Worm (Caenorhabditis elegans): ENCODE data around the gene F37C4.4.

F37C4.4 gene

DNA sequence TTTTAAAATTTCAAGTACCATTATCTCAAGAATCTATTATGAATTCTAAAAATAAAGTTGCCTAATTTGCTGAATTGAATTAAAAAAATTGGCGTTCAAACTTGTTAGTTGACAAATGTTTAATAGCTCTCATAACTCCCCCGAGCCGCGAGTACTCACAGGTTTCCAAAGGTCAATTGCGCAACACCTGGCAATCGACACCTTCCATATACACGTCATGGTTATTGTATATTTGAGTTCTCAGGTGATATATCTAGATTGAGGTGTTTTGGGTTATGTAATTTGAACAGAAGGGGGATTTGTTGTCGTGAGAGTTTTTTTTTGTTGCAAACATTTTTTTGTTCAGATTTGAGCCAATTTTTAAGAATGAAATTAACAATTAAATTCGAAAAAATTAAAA, 22.5 kb upstream of the F37C4.4 start:
- TF ChIP-seq nhr-237 (tag; optimal IDR thresholded peaks at IDR 0.05) (no peak), ztf-11 (tag; optimal IDR thresholded peaks at IDR 0.05) (no peak), unc-55 (GFP tag; optimal IDR thresholded peaks at IDR 0.05) (no peak), nhr-11 (tag; optimal IDR thresholded peaks at IDR 0.05) (no peak), dmd-4 (tag; optimal IDR thresholded peaks at IDR 0.05) (no peak)

DNA sequence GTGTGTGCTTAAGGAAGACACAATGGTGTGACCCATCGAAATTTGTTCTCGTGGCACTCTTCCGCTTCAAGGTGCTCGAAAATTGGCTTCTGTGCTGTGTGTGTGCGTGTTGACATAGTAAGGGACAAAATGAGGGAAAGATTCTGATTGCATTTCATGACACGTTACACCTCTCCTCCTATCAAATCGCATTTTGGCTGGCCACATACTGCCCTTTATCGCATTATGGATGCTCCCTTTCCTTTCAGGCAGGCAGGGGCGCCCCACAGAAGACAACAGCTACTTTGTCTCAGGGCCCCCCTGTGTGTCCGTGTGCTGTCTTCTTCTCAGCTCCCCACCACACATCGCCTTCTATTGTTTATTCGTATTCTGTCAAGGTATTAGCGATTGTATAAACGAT, 19.6 kb upstream of the F37C4.4 start:
- TF ChIP-seq unc-55 (GFP tag; optimal IDR thresholded peaks at IDR 0.05): no peak
- TF ChIP-seq sma-3 (GFP tag; optimal IDR thresholded peaks at IDR 0.05): no peak
- no peak for TF ChIP-seq nhr-10 (tag; optimal IDR thresholded peaks at IDR 0.05)
- TF ChIP-seq C34F6.9 (tag; optimal IDR thresholded peaks at IDR 0.05): no peak
- TF ChIP-seq crh-2 (tag; optimal IDR thresholded peaks at IDR 0.05): no peak
- no peak for TF ChIP-seq lin-39 (tag; optimal IDR thresholded peaks at IDR 0.05)
- TF ChIP-seq aly-2 (tag; optimal IDR thresholded peaks at IDR 0.05): no peak
- no peak for TF ChIP-seq ZK546.5 (tag; optimal IDR thresholded peaks at IDR 0.05)
- TF ChIP-seq ztf-11 (tag; optimal IDR thresholded peaks at IDR 0.05): no peak
- TF ChIP-seq nhr-23 (tag; optimal IDR thresholded peaks at IDR 0.05): no peak
- TF ChIP-seq lin-11 (tag; optimal IDR thresholded peaks at IDR 0.05): no peak
- no peak for TF ChIP-seq mdl-1 (tag; optimal IDR thresholded peaks at IDR 0.05)
- no peak for TF ChIP-seq alr-1 (tag; optimal IDR thresholded peaks at IDR 0.05)
- no peak for TF ChIP-seq blmp-1 (tag; optimal IDR thresholded peaks at IDR 0.05; ENCODE audit: insufficient read depth)
- no peak for TF ChIP-seq R02D3.7 (tag; optimal IDR thresholded peaks at IDR 0.05)

DNA sequence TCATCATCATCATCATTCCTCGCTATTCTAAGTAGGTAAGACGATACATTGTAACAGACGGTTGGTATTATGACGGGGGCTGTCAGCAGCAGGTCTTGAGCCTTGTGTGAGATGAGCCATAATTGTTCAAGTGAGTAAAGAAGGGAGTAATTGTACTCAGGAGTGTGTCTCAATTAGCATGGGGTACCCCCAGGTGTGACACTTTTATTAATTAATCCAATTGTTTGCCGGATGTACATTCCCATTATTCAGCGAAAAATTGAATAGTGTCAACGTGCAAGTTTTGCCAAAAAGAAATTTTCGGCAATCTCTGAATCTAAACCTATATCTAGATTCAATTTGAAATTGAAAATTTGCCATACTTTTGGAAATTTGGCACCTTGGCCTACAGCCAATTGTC, 18.1 kb upstream of the F37C4.4 start:
- TF ChIP-seq ceh-82 (tag; optimal IDR thresholded peaks at IDR 0.05) (no peak), mbf-1 (tag; optimal IDR thresholded peaks at IDR 0.05) (no peak), nhr-12 (tag; optimal IDR thresholded peaks at IDR 0.05) (no peak), sma-3 (GFP tag; optimal IDR thresholded peaks at IDR 0.05) (no peak), Y55F3AM.14 (GFP tag; optimal IDR thresholded peaks at IDR 0.05) (no peak), skn-1 (tag; optimal IDR thresholded peaks at IDR 0.05) (no peak), unc-55 (GFP tag; optimal IDR thresholded peaks at IDR 0.05) (no peak), dmd-4 (tag; optimal IDR thresholded peaks at IDR 0.05) (no peak), lsy-2 (tag; optimal IDR thresholded peaks at IDR 0.05) (no peak), unc-39 (tag; optimal IDR thresholded peaks at IDR 0.05) (no peak), gmeb-1 (tag; optimal IDR thresholded peaks at IDR 0.05) (no peak), zag-1 (tag; optimal IDR thresholded peaks at IDR 0.05) (no peak), nhr-6 (tag; optimal IDR thresholded peaks at IDR 0.05) (no peak), ztf-1 (GFP tag; conservative IDR thresholded peaks at IDR 0.05) (no peak), snpc-4 (tag; optimal IDR thresholded peaks at IDR 0.05) (no peak), nhr-11 (tag; optimal IDR thresholded peaks at IDR 0.05) (no peak), lin-13 (GFP tag; optimal IDR thresholded peaks at IDR 0.05) (no peak), lin-11 (tag; optimal IDR thresholded peaks at IDR 0.05) (no peak)

DNA sequence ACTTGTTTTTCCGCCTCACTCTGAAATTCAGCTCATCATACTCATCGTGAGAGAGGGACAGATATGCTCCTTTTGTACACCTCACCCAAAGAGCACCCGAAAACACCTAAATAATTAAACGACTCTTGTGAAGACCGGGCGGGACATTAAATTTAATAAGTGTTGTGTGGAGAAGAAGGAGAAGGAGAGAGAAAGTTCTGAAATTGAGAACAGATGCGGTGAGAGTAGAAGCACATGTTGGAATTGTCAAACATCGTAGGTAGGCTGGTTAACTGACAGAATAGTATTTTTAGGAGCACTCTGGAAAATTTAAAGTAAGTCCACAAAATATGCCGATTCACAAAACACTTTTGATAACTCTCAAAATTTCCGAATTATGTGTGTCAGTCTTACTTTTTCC, 13.6 kb upstream of the F37C4.4 start:
- TF ChIP-seq crh-2 (tag; optimal IDR thresholded peaks at IDR 0.05) (no peak), nhr-21 (tag; optimal IDR thresholded peaks at IDR 0.05) (no peak), ztf-4 (tag; optimal IDR thresholded peaks at IDR 0.05) (no peak), mdl-1 (tag; optimal IDR thresholded peaks at IDR 0.05) (no peak), ceh-82 (tag; optimal IDR thresholded peaks at IDR 0.05) (no peak), F13H6.1 (tag; optimal IDR thresholded peaks at IDR 0.05) (no peak), mbf-1 (tag; optimal IDR thresholded peaks at IDR 0.05) (no peak), mab-5 (tag; optimal IDR thresholded peaks at IDR 0.05) (no peak), nhr-237 (tag; optimal IDR thresholded peaks at IDR 0.05) (no peak), sem-4 (tag; optimal IDR thresholded peaks at IDR 0.05) (no peak), gmeb-1 (tag; optimal IDR thresholded peaks at IDR 0.05) (no peak), unc-39 (tag; optimal IDR thresholded peaks at IDR 0.05) (no peak), dmd-4 (tag; optimal IDR thresholded peaks at IDR 0.05) (no peak), nhr-12 (tag; optimal IDR thresholded peaks at IDR 0.05) (no peak), ztf-11 (tag; optimal IDR thresholded peaks at IDR 0.05) (no peak), ZK546.5 (tag; optimal IDR thresholded peaks at IDR 0.05) (no peak), lin-13 (GFP tag; optimal IDR thresholded peaks at IDR 0.05) (no peak), unc-55 (GFP tag; optimal IDR thresholded peaks at IDR 0.05) (no peak), ztf-1 (GFP tag; conservative IDR thresholded peaks at IDR 0.05) (no peak)

DNA sequence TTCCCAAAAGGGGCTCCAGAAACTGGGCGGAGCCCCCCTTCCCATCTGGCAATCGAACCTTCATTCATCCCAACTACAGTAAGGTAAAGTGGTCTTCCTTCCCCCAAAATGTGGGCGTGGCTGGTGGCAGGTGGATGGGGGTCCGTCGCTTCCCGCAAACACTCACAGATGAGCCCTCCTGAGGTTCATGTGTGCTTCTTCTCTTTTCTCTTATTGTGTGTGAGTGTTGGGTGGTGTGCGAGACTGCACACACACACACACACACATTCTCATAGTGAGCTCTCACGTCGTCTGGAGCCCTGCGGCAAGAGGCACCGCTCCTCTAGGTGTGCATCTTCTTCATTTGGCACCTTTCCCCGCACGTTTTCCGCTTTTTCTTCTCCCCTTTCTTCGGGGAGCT, 12.5 kb upstream of the F37C4.4 start:
- TF ChIP-seq blmp-1 (tag; optimal IDR thresholded peaks at IDR 0.05; ENCODE audit: insufficient read depth) (no peak), unc-55 (GFP tag; optimal IDR thresholded peaks at IDR 0.05) (peak; percentile 59), aly-2 (tag; optimal IDR thresholded peaks at IDR 0.05) (no peak)

Measured in whole organism, L2 larva.